Fruit fly (Drosophila melanogaster): Measurements from ENCODE around the gene CG9135.
A peak's percentile ranks its signal among the peaks of the same experiment; 100 is the strongest.

The CG9135 gene

dm6 chr2L:6098479-6099269 lies 48.1 kb downstream of the CG9135 start, which contains the start of gene CG9175 (continued):
- TF ChIP-seq Lim3 (GFP tag; IDR thresholded peaks at IDR 0.05) = no peak
- TF ChIP-seq bowl (GFP tag; IDR thresholded peaks at IDR 0.05) = no peak
- no peak for TF ChIP-seq Ets65A (GFP tag)
- no peak for TF ChIP-seq CG10147 (GFP tag; optimal IDR thresholded peaks at IDR 0.05)
- peak; percentile 61 for TF ChIP-seq CG15601 (tag; optimal IDR thresholded peaks at IDR 0.05)
- no peak for TF ChIP-seq CG2875 (GFP tag; optimal IDR thresholded peaks at IDR 0.05)
- peak; percentile 95 for TF ChIP-seq zen2 (GFP tag; IDR thresholded peaks at IDR 0.05; ENCODE audit: partially characterized antibody)
- peak; percentile 66 for TF ChIP-seq Rfx (GFP tag; IDR thresholded peaks at IDR 0.05)
- TF ChIP-seq CG10565 (GFP tag; optimal IDR thresholded peaks at IDR 0.05) = no peak
- TF ChIP-seq salm (tag; optimal IDR thresholded peaks at IDR 0.05) = no peak
- no peak for TF ChIP-seq maf-S (GFP tag; optimal IDR thresholded peaks at IDR 0.05)
- TF ChIP-seq ac (GFP tag; optimal IDR thresholded peaks at IDR 0.05) = no peak
- TF ChIP-seq CG10209 (GFP tag; optimal IDR thresholded peaks at IDR 0.05) = peak; percentile 19
- TF ChIP-seq Dek (tag; optimal IDR thresholded peaks at IDR 0.05) = peak; percentile 33
- peak; percentile 95 for TF ChIP-seq ato (GFP tag; IDR thresholded peaks at IDR 0.05; ENCODE audit: partially characterized antibody)
- peak; percentile 96 for TF ChIP-seq sna (GFP tag; IDR thresholded peaks at IDR 0.05; ENCODE audit: partially characterized antibody)
- TF ChIP-seq CG17361 (GFP tag; IDR thresholded peaks at IDR 0.05) = peak; percentile 19; the same call in 1 of the 3 replicates
- TF ChIP-seq cad (GFP tag; optimal IDR thresholded peaks at IDR 0.05) = no peak
- TF ChIP-seq jing (GFP tag; optimal IDR thresholded peaks at IDR 0.05) = no peak
- no peak for TF ChIP-seq toy (GFP tag; IDR thresholded peaks at IDR 0.05)
- peak; percentile 93 for TF ChIP-seq Med (GFP tag)
- TF ChIP-seq CG43689 (GFP tag; IDR thresholded peaks at IDR 0.05) = no peak
- no peak for TF ChIP-seq run (tag; optimal IDR thresholded peaks at IDR 0.05)
- no peak for TF ChIP-seq CG3065 (GFP tag; optimal IDR thresholded peaks at IDR 0.05)
- peak; percentile 22 for TF ChIP-seq CG18262 (tag; optimal IDR thresholded peaks at IDR 0.05)
- 0 out of 3 replicates have a peak, but pooled peaks have one; percentile 24 for TF ChIP-seq ken (GFP tag; IDR thresholded peaks at IDR 0.05)
- TF ChIP-seq pum (GFP tag; optimal IDR thresholded peaks at IDR 0.05) = no peak
- no peak for TF ChIP-seq odd (GFP tag; optimal IDR thresholded peaks at IDR 0.05)
- TF ChIP-seq slbo (GFP tag; IDR thresholded peaks at IDR 0.05) = 0 out of 2 replicates have a peak, but pooled peaks have one; percentile 32
- no peak for TF ChIP-seq NK7.1 (GFP tag; optimal IDR thresholded peaks at IDR 0.05)
- peak; percentile 6 for TF ChIP-seq vfl (GFP tag; optimal IDR thresholded peaks at IDR 0.05)
- TF ChIP-seq sug (tag; optimal IDR thresholded peaks at IDR 0.05) = peak; percentile 62
- peak; percentile 17 for TF ChIP-seq nau (GFP tag; optimal IDR thresholded peaks at IDR 0.05)
- TF ChIP-seq CG4617 (GFP tag; optimal IDR thresholded peaks at IDR 0.05; ENCODE audit: borderline replicate concordance) = peak; percentile 96
- TF ChIP-seq ap (GFP tag; IDR thresholded peaks at IDR 0.05) = no peak
- no peak for TF ChIP-seq z (GFP tag; IDR thresholded peaks at IDR 0.05)
- TF ChIP-seq Jarid2 (GFP tag; optimal IDR thresholded peaks at IDR 0.05) = no peak
- no peak for TF ChIP-seq CG8359 (GFP tag; optimal IDR thresholded peaks at IDR 0.05; ENCODE audit: borderline replicate concordance)
- TF ChIP-seq fu2 (GFP tag; optimal IDR thresholded peaks at IDR 0.05) = no peak
- TF ChIP-seq hkb (optimal IDR thresholded peaks at IDR 0.05) = no peak
- no peak for TF ChIP-seq hkb (GFP tag; IDR thresholded peaks at IDR 0.05)
- no peak for TF ChIP-seq kah (GFP tag; optimal IDR thresholded peaks at IDR 0.05)
- no peak for TF ChIP-seq crc (GFP tag; optimal IDR thresholded peaks at IDR 0.05)
- TF ChIP-seq fd3F (GFP tag; optimal IDR thresholded peaks at IDR 0.05) = no peak
- no peak for TF ChIP-seq CG9876 (GFP tag; optimal IDR thresholded peaks at IDR 0.05)
- peak; percentile 45 for TF ChIP-seq CG2712 (tag; optimal IDR thresholded peaks at IDR 0.05)
- no peak for TF ChIP-seq dysf (GFP tag; IDR thresholded peaks at IDR 0.05)
- no peak for TF ChIP-seq dan (GFP tag; IDR thresholded peaks at IDR 0.05)
- peak; percentile 93 for TF ChIP-seq hb (GFP tag; IDR thresholded peaks at IDR 0.05; ENCODE audit: partially characterized antibody)
- TF ChIP-seq Tbp (GFP tag; optimal IDR thresholded peaks at IDR 0.05) = no peak
